Fruit fly (Drosophila melanogaster): ENCODE results near the gene Edc3.

Gene Edc3

dm6 chr3L:17566335-17567242 is 36.9 kb upstream of the Edc3 start (continued):
- TF ChIP-seq bigmax (GFP tag; optimal IDR thresholded peaks at IDR 0.05) (no peak), en (GFP tag; optimal IDR thresholded peaks at IDR 0.05) (no peak), Jarid2 (GFP tag; optimal IDR thresholded peaks at IDR 0.05) (peak; percentile 54), jumu (GFP tag; optimal IDR thresholded peaks at IDR 0.05) (no peak), Hr78 (GFP tag; optimal IDR thresholded peaks at IDR 0.05) (peak in 1 of 2 experiments; percentile 71), CG10267 (tag; optimal IDR thresholded peaks at IDR 0.05) (peak; percentile 63), Sox102F (GFP tag; optimal IDR thresholded peaks at IDR 0.05) (peak; percentile 94), D19B (GFP tag; optimal IDR thresholded peaks at IDR 0.05) (no peak), kni (GFP tag; optimal IDR thresholded peaks at IDR 0.05) (peak; percentile 20), NfI (GFP tag; optimal IDR thresholded peaks at IDR 0.05) (peak; percentile 66), CG11723 (GFP tag; optimal IDR thresholded peaks at IDR 0.05) (peak; percentile 79), sc (optimal IDR thresholded peaks at IDR 0.05) (no peak), sc (GFP tag; optimal IDR thresholded peaks at IDR 0.05) (peak; percentile 78), Sin3A (optimal IDR thresholded peaks at IDR 0.05) (no peak), CG2202 (tag; optimal IDR thresholded peaks at IDR 0.05) (no peak), sqz (GFP tag; optimal IDR thresholded peaks at IDR 0.05) (peak; percentile 64), Dfd (GFP tag; optimal IDR thresholded peaks at IDR 0.05) (no peak), her (GFP tag; optimal IDR thresholded peaks at IDR 0.05) (no peak), CG11695 (GFP tag; IDR thresholded peaks at IDR 0.05) (peak; percentile 71; the same call in 2 of the 3 replicates), Hmx (GFP tag; optimal IDR thresholded peaks at IDR 0.05) (no peak), CG11696 (GFP tag; IDR thresholded peaks at IDR 0.05) (no peak), Chrac-16 (GFP tag; optimal IDR thresholded peaks at IDR 0.05) (peak; percentile 13)

dm6 chr3L:17563536-17564257 is 34.0 kb upstream of the Edc3 start:
- TF ChIP-seq CG17385 (GFP tag; optimal IDR thresholded peaks at IDR 0.05) (peak; percentile 11), cas (GFP tag; IDR thresholded peaks at IDR 0.05) (no peak), Eip74EF (GFP tag; optimal IDR thresholded peaks at IDR 0.05) (peak; percentile 46 to 80), CG7839 (tag; optimal IDR thresholded peaks at IDR 0.05) (no peak), Blimp-1 (GFP tag; optimal IDR thresholded peaks at IDR 0.05) (peak; percentile 7), CG12769 (tag; optimal IDR thresholded peaks at IDR 0.05) (peak; percentile 49), CG3995 (GFP tag; optimal IDR thresholded peaks at IDR 0.05) (no peak), CG7271 (tag; optimal IDR thresholded peaks at IDR 0.05) (no peak), vvl (GFP tag; IDR thresholded peaks at IDR 0.05) (0 out of 2 replicates have a peak, but pooled peaks have one; percentile 19), CG15696 (tag; optimal IDR thresholded peaks at IDR 0.05) (no peak), ro (GFP tag; IDR thresholded peaks at IDR 0.05) (no peak), CG7745 (tag; optimal IDR thresholded peaks at IDR 0.05) (no peak), trh (GFP tag; optimal IDR thresholded peaks at IDR 0.05) (no peak), Dip2 (GFP tag; IDR thresholded peaks at IDR 0.05) (no peak), CG34224 (GFP tag; IDR thresholded peaks at IDR 0.05; ENCODE audit: partially characterized antibody) (peak; percentile 48; the same call in 1 of the 3 replicates), ftz-f1 (GFP tag; optimal IDR thresholded peaks at IDR 0.05) (no peak), HLHmδ (GFP tag; optimal IDR thresholded peaks at IDR 0.05) (no peak), CG1832 (GFP tag; optimal IDR thresholded peaks at IDR 0.05) (no peak), CG5180 (GFP tag; optimal IDR thresholded peaks at IDR 0.05) (no peak), D (optimal IDR thresholded peaks at IDR 0.05) (no peak), D (GFP tag; optimal IDR thresholded peaks at IDR 0.05) (no peak), zen (tag; optimal IDR thresholded peaks at IDR 0.05) (no peak), unc-4 (GFP tag; IDR thresholded peaks at IDR 0.05; ENCODE audit: partially characterized antibody) (peak; percentile 41), Abd-B (GFP tag; optimal IDR thresholded peaks at IDR 0.05) (no peak), ara (GFP tag; IDR thresholded peaks at IDR 0.05) (no peak), CG3847 (GFP tag; IDR thresholded peaks at IDR 0.05) (no peak)
